Fruit fly (Drosophila melanogaster): ENCODE data around the gene CG32845.
A peak's percentile ranks its signal among the peaks of the same experiment; 100 is the strongest.

Gene CG32845

dm6 chr3L:232267-232666, 40.9 kb downstream of the CG32845 start, which contains the start of gene CG34454:
CG34454 (minus strand) TSS chr3L:232350.
- TF ChIP-seq EcR (GFP tag; optimal IDR thresholded peaks at IDR 0.05) (no peak), CG8478 (optimal IDR thresholded peaks at IDR 0.05) (no peak), usp (GFP tag; optimal IDR thresholded peaks at IDR 0.05) (no peak), Dll (optimal IDR thresholded peaks at IDR 0.05) (no peak)

dm6 chr3L:231504-231903, 41.7 kb downstream of the CG32845 start, which contains the start of gene CG42846:
CG42846 (minus strand) TSS chr3L:231604.
- TF ChIP-seq psq (optimal IDR thresholded peaks at IDR 0.05), result no peak
- no peak for TF ChIP-seq usp (GFP tag; optimal IDR thresholded peaks at IDR 0.05)
- TF ChIP-seq EcR (GFP tag; optimal IDR thresholded peaks at IDR 0.05), result no peak
- no peak for TF ChIP-seq CG8478 (optimal IDR thresholded peaks at IDR 0.05)
- no peak for TF ChIP-seq pan (optimal IDR thresholded peaks at IDR 0.05)
- TF ChIP-seq Dll (optimal IDR thresholded peaks at IDR 0.05), result no peak

- TF ChIP-seq pan (optimal IDR thresholded peaks at IDR 0.05) (no peak), usp (GFP tag; optimal IDR thresholded peaks at IDR 0.05) (no peak), Dll (optimal IDR thresholded peaks at IDR 0.05) (no peak), CG8478 (optimal IDR thresholded peaks at IDR 0.05) (no peak), EcR (GFP tag; optimal IDR thresholded peaks at IDR 0.05) (no peak), psq (optimal IDR thresholded peaks at IDR 0.05) (no peak)
Observed at dm6 chr3L:225120-225519, 48.1 kb downstream of the CG32845 start.

- TF ChIP-seq usp (GFP tag; optimal IDR thresholded peaks at IDR 0.05), result no peak
- TF ChIP-seq psq (optimal IDR thresholded peaks at IDR 0.05), result no peak
- peak; percentile 45 for TF ChIP-seq CG8478 (optimal IDR thresholded peaks at IDR 0.05)
- no peak for TF ChIP-seq Dll (optimal IDR thresholded peaks at IDR 0.05)
- TF ChIP-seq pan (optimal IDR thresholded peaks at IDR 0.05), result no peak
- TF ChIP-seq EcR (GFP tag; optimal IDR thresholded peaks at IDR 0.05), result no peak
Observed at dm6 chr3L:224004-224951, 48.9 kb downstream of the CG32845 start.

dm6 chr3L:223019-223902, 49.9 kb downstream of the CG32845 start, which contains the start of the genes pyx and CG33229:
pyx (minus strand) TSS chr3L:223069.
CG33229 (plus strand) TSS chr3L:223852.
- no peak for TF ChIP-seq pan (optimal IDR thresholded peaks at IDR 0.05)
- TF ChIP-seq psq (optimal IDR thresholded peaks at IDR 0.05), result no peak
- no peak for TF ChIP-seq EcR (GFP tag; optimal IDR thresholded peaks at IDR 0.05)
- no peak for TF ChIP-seq CG8478 (optimal IDR thresholded peaks at IDR 0.05)
- TF ChIP-seq usp (GFP tag; optimal IDR thresholded peaks at IDR 0.05), result no peak
- no peak for TF ChIP-seq Dll (optimal IDR thresholded peaks at IDR 0.05)

Data from whole organism.